Fruit fly (Drosophila melanogaster) whole organism, embryonic: ENCODE results near the gene CHKov1.

Experiments
- CG10543 ChIP-seq: fragments of 200-800 bp; sonication (Bioruptor generic); optimal IDR thresholded peaks from 3 replicates; lab custom pipeline; 2017; ENCODE audit warnings: missing biosample characterization, mild to moderate bottlenecking, missing genetic modification characterization, moderate library complexity
- CG10959 ChIP-seq: fragments of 200-800 bp; sonication (Bioruptor generic); IDR thresholded peaks from 2 replicates; pipeline ENCODE4 v1.3.6; 2022; ENCODE audit warnings: missing biosample characterization, missing genetic modification characterization
- CG10979 ChIP-seq: fragments of 200-800 bp; sonication (Bioruptor generic); optimal IDR thresholded peaks from 2 replicates; lab custom pipeline; 2018; ENCODE audit warnings: missing biosample characterization, mild to moderate bottlenecking, missing genetic modification characterization, moderate library complexity
- CG11560 ChIP-seq: fragments of 200-800 bp; sonication (Bioruptor generic); IDR thresholded peaks from 3 replicates; pipeline ENCODE4 v1.3.6; 2022; ENCODE audit warnings: missing biosample characterization, missing genetic modification characterization
- CG11696 ChIP-seq: fragments of 200-800 bp; sonication (Bioruptor generic); IDR thresholded peaks from 2 replicates; pipeline ENCODE4 v1.3.6; 2022; ENCODE audit warnings: missing biosample characterization, missing genetic modification characterization
- CG12744 ChIP-seq: fragments of 200-800 bp; sonication (Bioruptor generic); optimal IDR thresholded peaks from 2 replicates; lab custom pipeline; 2016; ENCODE audit warnings: missing biosample characterization, missing genetic modification characterization
- CG17328 ChIP-seq: fragments of 200-800 bp; sonication (Bioruptor generic); IDR thresholded peaks from 2 replicates; pipeline ENCODE4 v1.3.6; 2022; ENCODE audit warnings: missing biosample characterization, missing genetic modification characterization
- CG31388 ChIP-seq: fragments of 200-800 bp; sonication (Bioruptor generic); optimal IDR thresholded peaks from 2 replicates; lab custom pipeline; 2016; ENCODE audit warnings: missing biosample characterization, missing genetic modification characterization
- CG33213 ChIP-seq: fragments of 200-800 bp; sonication (Bioruptor generic); optimal IDR thresholded peaks from 3 replicates; lab custom pipeline; 2016; ENCODE audit warnings: missing biosample characterization, missing genetic modification characterization
- CG3726 ChIP-seq: fragments of 200-800 bp; sonication (Bioruptor generic); IDR thresholded peaks from 3 replicates; pipeline ENCODE4, ENCODE4 v1.3.6; 2022; ENCODE audit warnings: missing biosample characterization, missing genetic modification characterization
- CG3847 ChIP-seq: fragments of 200-800 bp; sonication (Bioruptor generic); IDR thresholded peaks from 2 replicates; pipeline ENCODE4 v1.3.6; 2022; ENCODE audit warnings: missing biosample characterization, missing genetic modification characterization
- CG4424 ChIP-seq: fragments of 200-800 bp; sonication (Bioruptor generic); optimal IDR thresholded peaks from 3 replicates; lab custom pipeline; 2016; ENCODE audit warnings: missing biosample characterization, missing genetic modification characterization
- CG7372 ChIP-seq: fragments of 200-800 bp; sonication (Bioruptor generic); IDR thresholded peaks from 2 replicates; pipeline ENCODE4 v1.3.6; 2022; ENCODE audit warnings: missing biosample characterization, missing genetic modification characterization
- CG8765 ChIP-seq: fragments of 200-800 bp; sonication (Bioruptor generic); IDR thresholded peaks from 2 replicates; pipeline ENCODE4 v1.3.6; 2022; ENCODE audit warnings: missing biosample characterization, missing genetic modification characterization
- CG9797 ChIP-seq: fragments of 200-800 bp; sonication (Bioruptor generic); optimal IDR thresholded peaks from 3 replicates; lab custom pipeline; 2018; ENCODE audit warnings: missing biosample characterization, mild to moderate bottlenecking, missing genetic modification characterization
- CG9876 ChIP-seq: fragments of 200-800 bp; sonication (Bioruptor generic); optimal IDR thresholded peaks from 2 replicates; lab custom pipeline; 2016; ENCODE audit warnings: missing biosample characterization, missing genetic modification characterization
- HLHmδ ChIP-seq: fragments of 200-800 bp; sonication (Bioruptor generic); optimal IDR thresholded peaks from 2 replicates; lab custom pipeline; 2018; ENCODE audit warnings: missing biosample characterization, mild to moderate bottlenecking, missing genetic modification characterization, moderate library complexity
- Hand ChIP-seq: fragments of 200-800 bp; sonication (Bioruptor generic); optimal IDR thresholded peaks from 2 replicates; lab custom pipeline; 2017; ENCODE audit warnings: mild to moderate bottlenecking, missing biosample characterization, missing genetic modification reagents, missing genetic modification characterization
- Meics ChIP-seq: fragments of 200-800 bp; sonication (Bioruptor generic); optimal IDR thresholded peaks from 2 replicates; lab custom pipeline; 2017; ENCODE audit warnings: missing biosample characterization, mild to moderate bottlenecking, missing genetic modification characterization
- Mes4 ChIP-seq: fragments of 200-800 bp; sonication (Bioruptor generic); optimal IDR thresholded peaks from 2 replicates; lab custom pipeline; 2016; ENCODE audit warnings: missing biosample characterization, missing genetic modification characterization
- NK7.1 ChIP-seq: fragments of 200-800 bp; sonication (Bioruptor generic); optimal IDR thresholded peaks from 3 replicates; lab custom pipeline; 2016; ENCODE audit warnings: missing biosample characterization, missing genetic modification characterization
- Neu2 ChIP-seq: fragments of 200-800 bp; sonication (Bioruptor generic); optimal IDR thresholded peaks from 3 replicates; lab custom pipeline; 2016; ENCODE audit warnings: missing biosample characterization, missing genetic modification characterization, borderline replicate concordance
- Nf-YA ChIP-seq: fragments of 200-800 bp; sonication (Bioruptor generic); IDR thresholded peaks from 2 replicates; pipeline ENCODE4 v1.3.6; 2022; ENCODE audit warnings: missing biosample characterization, missing genetic modification characterization
- Nf-YB ChIP-seq: fragments of 200-800 bp; sonication (Bioruptor generic); optimal IDR thresholded peaks from 3 replicates; lab custom pipeline; 2019; ENCODE audit warnings: missing biosample characterization, mild to moderate bottlenecking, missing genetic modification characterization, moderate library complexity
- Nf-YC ChIP-seq: fragments of 200-800 bp; optimal IDR thresholded peaks from 3 replicates; lab custom pipeline; 2019; ENCODE audit warnings: missing biosample characterization, mild to moderate bottlenecking, missing genetic modification characterization, moderate library complexity
- Poxn ChIP-seq: fragments of 200-800 bp; sonication (Bioruptor generic); IDR thresholded peaks from 2 replicates; pipeline ENCODE4 v1.3.6; 2022; ENCODE audit warnings: missing biosample characterization, missing genetic modification characterization
- YL-1 ChIP-seq: fragments of 200-800 bp; sonication (Bioruptor generic); optimal IDR thresholded peaks from 3 replicates; lab custom pipeline; 2017; ENCODE audit warnings: missing biosample characterization, mild to moderate bottlenecking, missing genetic modification characterization
- abd-A ChIP-seq: fragments of 200-800 bp; sonication (Bioruptor generic); optimal IDR thresholded peaks from 3 replicates; lab custom pipeline; 2019; ENCODE audit warnings: missing biosample characterization, mild to moderate bottlenecking, missing genetic modification characterization, moderate library complexity
- ash1 ChIP-seq: fragments of 200-800 bp; sonication (Bioruptor generic); optimal IDR thresholded peaks from 2 replicates; lab custom pipeline; 2018; ENCODE audit warnings: missing biosample characterization, mild to moderate bottlenecking, missing genetic modification characterization
- ato ChIP-seq: fragments of 200-800 bp; sonication (Bioruptor generic); IDR thresholded peaks from 2 replicates; pipeline ENCODE4 v1.3.6; 2022; ENCODE audit warnings: missing biosample characterization, missing genetic modification characterization; ENCODE audit not compliant: partially characterized antibody
- cato ChIP-seq: fragments of 200-800 bp; sonication (Bioruptor generic); optimal IDR thresholded peaks from 2 replicates; lab custom pipeline; 2016; ENCODE audit warnings: missing biosample characterization, missing genetic modification characterization, borderline replicate concordance
- dan ChIP-seq: fragments of 200-800 bp; sonication (Bioruptor generic); IDR thresholded peaks from 2 replicates; pipeline ENCODE4 v1.3.6; 2022; ENCODE audit warnings: missing biosample characterization, missing genetic modification characterization
- dati ChIP-seq: fragments of 200-800 bp; sonication (Bioruptor generic); IDR thresholded peaks from 2 replicates; pipeline ENCODE4 v1.3.6; 2022; ENCODE audit warnings: missing biosample characterization, missing genetic modification characterization
- dmrt99B ChIP-seq: fragments of 200-800 bp; sonication (Bioruptor generic); optimal IDR thresholded peaks from 2 replicates; lab custom pipeline; 2018; ENCODE audit warnings: missing biosample characterization, mild to moderate bottlenecking, missing genetic modification characterization, moderate library complexity
- ems ChIP-seq: fragments of 200-800 bp; sonication (Bioruptor generic); optimal IDR thresholded peaks from 3 replicates; lab custom pipeline; 2016; ENCODE audit warnings: missing biosample characterization, missing genetic modification characterization
- gt ChIP-seq: fragments of 200-800 bp; sonication (Bioruptor generic); IDR thresholded peaks from 2 replicates; pipeline ENCODE4 v1.3.6; 2022; ENCODE audit warnings: missing biosample characterization, missing genetic modification characterization
- her ChIP-seq: fragments of 200-800 bp; sonication (Bioruptor generic); optimal IDR thresholded peaks from 2 replicates; lab custom pipeline; 2016; ENCODE audit warnings: missing biosample characterization, missing genetic modification characterization
- inv ChIP-seq: fragments of 200-800 bp; sonication (Bioruptor generic); IDR thresholded peaks from 2 replicates; pipeline ENCODE4 v1.3.6; 2022; ENCODE audit warnings: missing biosample characterization, missing genetic modification characterization; ENCODE audit not compliant: partially characterized antibody
- luna ChIP-seq: fragments of 200-800 bp; sonication (Bioruptor generic); optimal IDR thresholded peaks from 2 replicates; lab custom pipeline; 2016; ENCODE audit warnings: missing biosample characterization, missing genetic modification characterization
- nau ChIP-seq: fragments of 200-800 bp; sonication (Bioruptor generic); optimal IDR thresholded peaks from 3 replicates; lab custom pipeline; 2017; ENCODE audit warnings: missing biosample characterization, mild to moderate bottlenecking, missing genetic modification characterization, missing genetic modification reagents
- nmo ChIP-seq: fragments of 200-800 bp; sonication (Bioruptor generic); optimal IDR thresholded peaks from 2 replicates; lab custom pipeline; 2018; ENCODE audit warnings: missing biosample characterization, mild to moderate bottlenecking, missing genetic modification characterization, moderate library complexity
- oc ChIP-seq: fragments of 200-800 bp; sonication (Bioruptor generic); optimal IDR thresholded peaks from 2 replicates; lab custom pipeline; 2018; ENCODE audit warnings: missing biosample characterization, mild to moderate bottlenecking, missing genetic modification characterization, moderate library complexity
- repo ChIP-seq: fragments of 200-800 bp; sonication (Bioruptor generic); optimal IDR thresholded peaks from 2 replicates; lab custom pipeline; 2016; ENCODE audit warnings: missing biosample characterization, missing genetic modification characterization
- salm ChIP-seq: fragments of 200-800 bp; sonication (Bioruptor generic); optimal IDR thresholded peaks from 2 replicates; lab custom pipeline; 2018; ENCODE audit warnings: missing biosample characterization, mild to moderate bottlenecking, missing genetic modification characterization
- sc ChIP-seq, 3 experiments: fragments of >200 bp in 2 of 3; fragments of 200-800 bp in 1 of 3; sonication (Bioruptor generic) in 1 of 3; optimal IDR thresholded peaks; 2 replicates in 2 of 3; 3 replicates in 1 of 3; lab custom pipeline; 2017; ENCODE audit warnings: mild to moderate bottlenecking in 1 of 3, missing biosample characterization in 1 of 3, missing genetic modification characterization in 1 of 3, missing genetic modification reagents in 1 of 3
- slou ChIP-seq: fragments of 200-800 bp; sonication (Bioruptor generic); optimal IDR thresholded peaks from 3 replicates; lab custom pipeline; 2016; ENCODE audit warnings: missing biosample characterization, missing genetic modification characterization
- tgo ChIP-seq: fragments of 200-800 bp; sonication (Bioruptor generic); IDR thresholded peaks from 3 replicates; pipeline ENCODE4 v1.3.6; 2022; ENCODE audit warnings: missing biosample characterization, missing genetic modification characterization
- z ChIP-seq: fragments of 200-800 bp; sonication (Bioruptor generic); IDR thresholded peaks from 3 replicates; pipeline ENCODE4 v1.3.6; 2022; ENCODE audit warnings: missing biosample characterization, missing genetic modification characterization
- zen2 ChIP-seq: fragments of 200-800 bp; sonication (Bioruptor generic); IDR thresholded peaks from 3 replicates; pipeline ENCODE4 v1.3.6; 2022; ENCODE audit warnings: missing biosample characterization, missing genetic modification characterization; ENCODE audit not compliant: partially characterized antibody
- zf30C ChIP-seq: fragments of 200-800 bp; sonication (Bioruptor generic); optimal IDR thresholded peaks from 3 replicates; lab custom pipeline; 2018; ENCODE audit warnings: missing biosample characterization, mild to moderate bottlenecking, missing genetic modification characterization

CHKov1 gene

dm6 chr3R:25295320-25296020 is 33.6 kb downstream of the CHKov1 start, which contains the start of gene CG31102 (continued):
- TF ChIP-seq z, result no peak
- TF ChIP-seq luna (GFP tag; lab: Kevin White, UChicago), result no peak
- no peak for TF ChIP-seq Nf-YB (GFP tag; lab: Kevin White, UChicago)
- no peak for TF ChIP-seq abd-A (tag; lab: Kevin White, UChicago)
- no peak for TF ChIP-seq YL-1 (GFP tag; lab: Kevin White, UChicago)
- no peak for TF ChIP-seq CG7372 (GFP tag; lab: Robert Waterston, UW)
- no peak for TF ChIP-seq CG12744
- no peak for TF ChIP-seq cato (GFP tag; lab: Kevin White, UChicago)
- peak; percentile 1 for TF ChIP-seq dmrt99B
- TF ChIP-seq CG17328 (GFP tag; lab: Robert Waterston, UW), result no peak
- TF ChIP-seq Nf-YC (tag; lab: Kevin White, UChicago), result no peak
- TF ChIP-seq Mes4 (GFP tag; lab: Kevin White, UChicago), result no peak
- peak; percentile 32 for TF ChIP-seq CG10543
- no peak for TF ChIP-seq CG9797 (GFP tag; lab: Kevin White, UChicago)
- no peak for TF ChIP-seq NK7.1
- TF ChIP-seq repo (GFP tag; lab: Kevin White, UChicago), result no peak
- TF ChIP-seq gt (GFP tag; lab: Robert Waterston, UW), result no peak
- TF ChIP-seq dan (GFP tag; lab: Robert Waterston, UW), result no peak
- no peak for TF ChIP-seq Nf-YA
- no peak for TF ChIP-seq oc
- no peak for TF ChIP-seq ash1
- TF ChIP-seq CG11696 (GFP tag; lab: Robert Waterston, UW), result peak; percentile 53; the same call in 1 of the 2 replicates
- TF ChIP-seq CG9876, result no peak
- TF ChIP-seq her (GFP tag; lab: Kevin White, UChicago), result no peak
- TF ChIP-seq nmo (GFP tag; lab: Kevin White, UChicago), result no peak
- no peak for TF ChIP-seq CG11560 (tag; lab: Robert Waterston, UW)
- TF ChIP-seq sc (optimal IDR thresholded peaks at IDR 0.05; lab: Kevin White, UChicago), result no peak
- TF ChIP-seq sc (GFP tag; optimal IDR thresholded peaks at IDR 0.05; lab: Kevin White, UChicago), result no peak
- TF ChIP-seq ems (GFP tag; lab: Kevin White, UChicago), result no peak
- no peak for TF ChIP-seq CG3847 (GFP tag; lab: Robert Waterston, UW)
- TF ChIP-seq CG3726 (GFP tag; lab: Robert Waterston, UW), result no peak
- TF ChIP-seq nau (GFP tag; lab: Kevin White, UChicago), result no peak
- no peak for TF ChIP-seq Hand (GFP tag; lab: Kevin White, UChicago)
- no peak for TF ChIP-seq CG4424 (GFP tag; lab: Kevin White, UChicago)
- TF ChIP-seq Neu2 (GFP tag; lab: Kevin White, UChicago), result no peak
- no peak for TF ChIP-seq CG8765 (GFP tag; lab: Robert Waterston, UW)
- no peak for TF ChIP-seq salm (tag; lab: Kevin White, UChicago)
- TF ChIP-seq Meics (GFP tag; lab: Kevin White, UChicago), result no peak
- TF ChIP-seq inv (GFP tag; lab: Robert Waterston, UW), result no peak
- TF ChIP-seq CG31388 (GFP tag; lab: Kevin White, UChicago), result no peak
- no peak for TF ChIP-seq CG10979 (tag; lab: Kevin White, UChicago)
- TF ChIP-seq HLHmδ, result no peak
- TF ChIP-seq zen2, result 0 out of 3 replicates have a peak, but pooled peaks have one; percentile 39
- no peak for TF ChIP-seq slou (GFP tag; lab: Kevin White, UChicago)
- no peak for TF ChIP-seq CG33213 (GFP tag; lab: Kevin White, UChicago)
- TF ChIP-seq CG10959 (GFP tag; lab: Robert Waterston, UW), result no peak
- no peak for TF ChIP-seq dati
- no peak for TF ChIP-seq zf30C
- no peak for TF ChIP-seq ato (GFP tag; lab: Robert Waterston, UW)
- no peak for TF ChIP-seq tgo (GFP tag; lab: Robert Waterston, UW)
- TF ChIP-seq Poxn, result no peak
